Worm (Caenorhabditis elegans) whole organism, late embryonic: ENCODE measurements around the gene F16G10.9.

Source experiments
- K02D7.2 ChIP-seq: sonication (generic microtip); optimal IDR thresholded peaks from 2 replicates; lab custom pipeline; 2017; ENCODE audit warnings: mild to moderate bottlenecking, missing genetic modification characterization, missing compliant biosample characterization
- K09A11.1 ChIP-seq: sonication (generic microtip); optimal IDR thresholded peaks from 2 replicates; lab custom pipeline; 2017; ENCODE audit warnings: antibody characterized with exemption, mild to moderate bottlenecking, missing genetic modification characterization, missing compliant biosample characterization; ENCODE audit not compliant: insufficient read depth
- ahr-1 ChIP-seq: sonication (generic microtip); optimal IDR thresholded peaks from 2 replicates; lab custom pipeline; 2016; ENCODE audit warnings: missing genetic modification characterization, missing compliant biosample characterization
- ama-1 ChIP-seq: fragments of 150-350 bp; optimal IDR thresholded peaks from 2 replicates; lab custom pipeline; 2014
- ceh-48 ChIP-seq: sonication (generic microtip); optimal IDR thresholded peaks from 2 replicates; lab custom pipeline; 2016; ENCODE audit warnings: missing genetic modification characterization, inconsistent platforms, missing compliant biosample characterization
- dmd-4 ChIP-seq: sonication (generic microtip); optimal IDR thresholded peaks from 2 replicates; lab custom pipeline; 2016; ENCODE audit warnings: borderline replicate concordance, missing genetic modification characterization, missing compliant biosample characterization
- gmeb-2 ChIP-seq: sonication (generic microtip); optimal IDR thresholded peaks from 2 replicates; lab custom pipeline; 2016; ENCODE audit warnings: missing genetic modification characterization, inconsistent platforms, missing compliant biosample characterization
- hlh-30 ChIP-seq: sonication (generic microtip); optimal IDR thresholded peaks from 2 replicates; lab custom pipeline; 2017; ENCODE audit warnings: antibody characterized with exemption, missing genetic modification characterization, missing compliant biosample characterization; ENCODE audit not compliant: insufficient read depth
- lin-11 ChIP-seq: fragments of 200-800 bp; sonication (Bioruptor generic); optimal IDR thresholded peaks from 2 replicates; lab custom pipeline; 2018; ENCODE audit warnings: mild to moderate bottlenecking, missing genetic modification characterization, missing compliant biosample characterization
- nhr-11 ChIP-seq: fragments of 150-350 bp; optimal IDR thresholded peaks from 2 replicates; lab custom pipeline; 2014; ENCODE audit warnings: missing biosample characterization, missing genetic modification characterization
- pag-3 ChIP-seq: sonication (generic microtip); optimal IDR thresholded peaks from 2 replicates; lab custom pipeline; 2016; ENCODE audit warnings: missing compliant biosample characterization, missing genetic modification characterization, borderline replicate concordance
- pha-4 ChIP-seq: fragments of 150-350 bp; optimal IDR thresholded peaks from 2 replicates; lab custom pipeline; 2018; ENCODE audit warnings: missing biosample characterization, missing genetic modification reagents, missing genetic modification characterization
- pqm-1 ChIP-seq: sonication (generic microtip); optimal IDR thresholded peaks from 2 replicates; lab custom pipeline; 2016; ENCODE audit warnings: missing genetic modification characterization, missing compliant biosample characterization
- tbx-2 ChIP-seq: sonication (generic microtip); optimal IDR thresholded peaks from 2 replicates; lab custom pipeline; 2016; ENCODE audit warnings: missing genetic modification characterization, missing compliant biosample characterization

DNA sequence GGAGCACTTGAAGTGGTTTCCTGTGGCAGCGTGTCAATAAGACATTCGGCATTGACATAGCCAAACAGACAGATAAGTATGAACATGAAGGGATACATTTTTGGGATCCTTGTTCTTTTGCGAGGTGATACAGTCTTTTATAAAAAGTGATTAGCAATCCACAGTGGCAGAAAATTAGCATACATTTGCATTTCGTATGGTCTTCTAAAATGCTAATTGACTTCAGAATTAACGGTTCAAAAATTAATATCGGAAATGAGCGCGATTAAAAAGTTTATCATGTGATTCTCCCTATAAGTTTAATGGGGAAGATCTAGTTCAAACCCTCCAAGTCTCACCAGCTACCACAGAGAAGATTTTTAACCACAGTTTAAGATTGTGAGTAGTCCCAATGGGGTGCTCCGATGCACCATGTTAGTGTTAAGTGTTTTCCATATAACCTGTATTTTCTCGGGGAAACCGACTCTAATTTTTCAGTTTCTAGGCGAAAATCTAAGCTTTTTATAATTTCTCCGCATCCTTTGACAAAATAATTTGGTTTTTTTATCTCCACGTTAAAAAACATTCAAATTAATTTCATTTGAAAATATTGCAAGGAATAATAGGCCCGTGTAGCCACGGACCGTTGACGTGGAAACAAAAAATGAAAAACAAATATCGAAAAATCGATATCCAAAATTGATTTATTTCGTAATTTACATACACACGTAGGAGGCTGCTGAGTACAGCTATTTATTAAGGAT is 18.6 kb downstream of the F16G10.9 start, which contains the start of the genes F43C11.12 and F16G10.5:
- no peak for TF ChIP-seq pqm-1 (tag; lab: Kevin White, UChicago)
- no peak for TF ChIP-seq hlh-30 (tag; lab: Kevin White, UChicago)
- no peak for TF ChIP-seq lin-11 (tag; lab: Kevin White, UChicago)
- no peak for TF ChIP-seq pag-3 (tag; lab: Kevin White, UChicago)
- TF ChIP-seq pha-4 (tag; lab: Kevin White, UChicago), result no peak
- no peak for TF ChIP-seq ama-1 (lab: Kevin White, UChicago)
- TF ChIP-seq dmd-4, result no peak
- no peak for TF ChIP-seq K02D7.2 (tag; lab: Kevin White, UChicago)
- TF ChIP-seq K09A11.1, result no peak
- TF ChIP-seq tbx-2 (tag; lab: Kevin White, UChicago), result no peak
- TF ChIP-seq ahr-1 (tag; lab: Kevin White, UChicago), result no peak
- TF ChIP-seq ceh-48, result no peak
- no peak for TF ChIP-seq gmeb-2 (tag; lab: Kevin White, UChicago)
- no peak for TF ChIP-seq nhr-11
